Worm (Caenorhabditis elegans) whole organism, L2 larva: ENCODE results near the gene srw-117.
"Not testable (repeated sequence)": the region's sequence is repeated elsewhere in the genome, so short reads cannot be mapped to it uniquely, and the experiment has no call there.

Experiments
- C34F6.9 ChIP-seq: fragments of 150-350 bp; optimal IDR thresholded peaks from 2 replicates; lab custom pipeline; 2014; ENCODE audit warnings: missing biosample characterization, missing genetic modification characterization
- F13H6.1 ChIP-seq: sonication (generic microtip); optimal IDR thresholded peaks from 2 replicates; lab custom pipeline; 2016; ENCODE audit warnings: missing genetic modification characterization, missing compliant biosample characterization
- ZK546.5 ChIP-seq: sonication (generic microtip); optimal IDR thresholded peaks from 2 replicates; lab custom pipeline; 2017; ENCODE audit warnings: missing biosample characterization, missing genetic modification characterization
- ama-1 ChIP-seq: fragments of 150-350 bp; optimal IDR thresholded peaks from 2 replicates; lab custom pipeline; 2018; ENCODE audit warnings: inconsistent platforms
- blmp-1 ChIP-seq: sonication (generic microtip); optimal IDR thresholded peaks from 2 replicates; lab custom pipeline; 2017; ENCODE audit warnings: missing genetic modification characterization, mild to moderate bottlenecking, missing compliant biosample characterization, antibody characterized with exemption, moderate library complexity; ENCODE audit not compliant: insufficient read depth
- ceh-16 ChIP-seq: fragments of 150-350 bp; optimal IDR thresholded peaks from 2 replicates; lab custom pipeline; 2014; ENCODE audit warnings: missing biosample characterization, missing genetic modification characterization
- crh-2 ChIP-seq: sonication (generic microtip); optimal IDR thresholded peaks from 2 replicates; lab custom pipeline; 2017; ENCODE audit warnings: missing biosample characterization, missing genetic modification characterization
- egl-27 ChIP-seq: sonication (generic microtip); optimal IDR thresholded peaks from 3 replicates; lab custom pipeline; 2017; ENCODE audit warnings: missing biosample characterization, missing genetic modification reagents, missing genetic modification characterization
- elt-1 ChIP-seq: fragments of 150-350 bp; optimal IDR thresholded peaks from 2 replicates; lab custom pipeline; 2014; ENCODE audit warnings: missing biosample characterization, missing genetic modification characterization
- fos-1 ChIP-seq: fragments of 150-350 bp; optimal IDR thresholded peaks from 2 replicates; lab custom pipeline; 2014; ENCODE audit warnings: missing biosample characterization, missing genetic modification characterization
- gmeb-1 ChIP-seq: fragments of 150-350 bp; optimal IDR thresholded peaks from 2 replicates; lab custom pipeline; 2014; ENCODE audit warnings: missing biosample characterization, missing genetic modification characterization
- lin-11 ChIP-seq: fragments of 150-350 bp; sonication (generic microtip); optimal IDR thresholded peaks from 2 replicates; lab custom pipeline; 2014; ENCODE audit warnings: missing biosample characterization, missing genetic modification characterization, inconsistent platforms, mixed read lengths
- lin-13 ChIP-seq: fragments of 150-350 bp; optimal IDR thresholded peaks from 2 replicates; lab custom pipeline; 2014; ENCODE audit warnings: missing biosample characterization, missing genetic modification reagents, missing genetic modification characterization
- mab-5 ChIP-seq: fragments of 150-350 bp; optimal IDR thresholded peaks from 2 replicates; lab custom pipeline; 2014; ENCODE audit warnings: missing biosample characterization, missing genetic modification characterization
- mbf-1 ChIP-seq: sonication (generic microtip); optimal IDR thresholded peaks from 2 replicates; lab custom pipeline; 2017; ENCODE audit warnings: missing biosample characterization, missing genetic modification characterization
- mdl-1 ChIP-seq, 2 experiments: fragments of 150-350 bp in 1 of 2; sonication (generic microtip) in 1 of 2; optimal IDR thresholded peaks; 2 replicates each; lab custom pipeline; 2017; ENCODE audit warnings: missing biosample characterization in 2 of 2, missing genetic modification characterization in 2 of 2
- nhr-10 ChIP-seq: sonication (generic microtip); optimal IDR thresholded peaks from 2 replicates; lab custom pipeline; 2017; ENCODE audit warnings: missing biosample characterization, missing genetic modification characterization
- nhr-12 ChIP-seq: fragments of 150-350 bp; optimal IDR thresholded peaks from 2 replicates; lab custom pipeline; 2014; ENCODE audit warnings: missing biosample characterization, missing genetic modification characterization
- nhr-129 ChIP-seq: fragments of 150-350 bp; optimal IDR thresholded peaks from 2 replicates; lab custom pipeline; 2014; ENCODE audit warnings: missing biosample characterization, missing genetic modification characterization
- nhr-21 ChIP-seq: fragments of 150-350 bp; optimal IDR thresholded peaks from 2 replicates; lab custom pipeline; 2014; ENCODE audit warnings: missing biosample characterization, missing genetic modification characterization
- nhr-23 ChIP-seq: fragments of 150-350 bp; optimal IDR thresholded peaks from 2 replicates; lab custom pipeline; 2014; ENCODE audit warnings: missing biosample characterization, missing genetic modification reagents, missing genetic modification characterization
- nhr-237 ChIP-seq: fragments of 150-350 bp; optimal IDR thresholded peaks from 2 replicates; lab custom pipeline; 2014; ENCODE audit warnings: missing biosample characterization, missing genetic modification characterization
- nhr-25 ChIP-seq: fragments of 150-350 bp; sonication (generic microtip); optimal IDR thresholded peaks from 3 replicates; lab custom pipeline; 2014; ENCODE audit warnings: missing biosample characterization, missing genetic modification characterization
- nhr-6 ChIP-seq: fragments of 150-350 bp; optimal IDR thresholded peaks from 2 replicates; lab custom pipeline; 2014; ENCODE audit warnings: missing biosample characterization, missing genetic modification characterization
- nhr-77 ChIP-seq: fragments of 150-350 bp; optimal IDR thresholded peaks from 2 replicates; lab custom pipeline; 2014; ENCODE audit warnings: missing biosample characterization, missing genetic modification characterization
- peb-1 ChIP-seq: fragments of 150-350 bp; optimal IDR thresholded peaks from 2 replicates; lab custom pipeline; 2014; ENCODE audit warnings: missing biosample characterization, missing genetic modification characterization
- sem-4 ChIP-seq: fragments of 150-350 bp; optimal IDR thresholded peaks from 2 replicates; lab custom pipeline; 2014; ENCODE audit warnings: missing biosample characterization, missing genetic modification reagents, missing genetic modification characterization
- skn-1 ChIP-seq: sonication (generic microtip); optimal IDR thresholded peaks from 2 replicates; lab custom pipeline; 2017; ENCODE audit warnings: missing biosample characterization, missing genetic modification characterization
- sma-3 ChIP-seq: sonication (generic microtip); optimal IDR thresholded peaks from 2 replicates; lab custom pipeline; 2016; ENCODE audit warnings: missing genetic modification reagents, missing genetic modification characterization, missing compliant biosample characterization
- sma-9 ChIP-seq, 2 experiments: fragments of 150-350 bp in 1 of 2; sonication (generic microtip) in 1 of 2; optimal IDR thresholded peaks; 2 replicates each; lab custom pipeline; 2014 to 2016; ENCODE audit warnings: missing genetic modification characterization in 2 of 2, mild to moderate bottlenecking in 1 of 2, missing biosample characterization in 1 of 2, missing compliant biosample characterization in 1 of 2, missing genetic modification reagents in 1 of 2, moderate library complexity in 1 of 2
- snpc-4 ChIP-seq: fragments of 150-350 bp; optimal IDR thresholded peaks from 2 replicates; lab custom pipeline; 2014; ENCODE audit warnings: missing biosample characterization, missing genetic modification characterization
- unc-55 ChIP-seq: fragments of 150-350 bp; sonication (generic microtip); optimal IDR thresholded peaks from 3 replicates; lab custom pipeline; 2014; ENCODE audit warnings: missing biosample characterization, missing genetic modification reagents, missing genetic modification characterization
- zag-1 ChIP-seq: fragments of 150-350 bp; optimal IDR thresholded peaks from 2 replicates; lab custom pipeline; 2014; ENCODE audit warnings: missing biosample characterization, missing genetic modification characterization
- ztf-1 ChIP-seq: fragments of 200-800 bp; sonication (Bioruptor generic); conservative IDR thresholded peaks from 2 replicates; pipeline ENCODE4 v1.3.6; 2022; ENCODE audit warnings: missing genetic modification characterization, missing compliant biosample characterization
- ztf-11 ChIP-seq: sonication (generic microtip); optimal IDR thresholded peaks from 2 replicates; lab custom pipeline; 2017; ENCODE audit warnings: missing biosample characterization, missing genetic modification characterization
- ztf-4 ChIP-seq: fragments of 150-350 bp; optimal IDR thresholded peaks from 2 replicates; lab custom pipeline; 2014; ENCODE audit warnings: missing biosample characterization, missing genetic modification characterization

The srw-117 gene

ce11 chrV:2962960-2963359 is 20.3 kb downstream of the srw-117 start, which contains the start of gene srw-138:
TSS of gene srw-138 (minus strand) at chrV:2963060.
- TF ChIP-seq ceh-16 (tag; lab: Kevin White, UChicago) (no peak), mdl-1 (tag; optimal IDR thresholded peaks at IDR 0.05; lab: Kevin White, UChicago) (no peak), lin-11 (tag; lab: Kevin White, UChicago) (no peak), sem-4 (tag; lab: Kevin White, UChicago) (no peak), ztf-11 (tag; lab: Kevin White, UChicago) (no peak), gmeb-1 (no peak), nhr-77 (no peak), peb-1 (tag; lab: Kevin White, UChicago) (no peak), sma-3 (GFP tag; lab: Kevin White, UChicago) (no peak), nhr-12 (no peak), ztf-1 (GFP tag; lab: Robert Waterston, UW) (no peak), sma-9 (GFP tag; optimal IDR thresholded peaks at IDR 0.05; lab: Kevin White, UChicago) (no peak), sma-9 (tag; optimal IDR thresholded peaks at IDR 0.05; lab: Kevin White, UChicago) (no peak), ztf-4 (tag; lab: Kevin White, UChicago) (no peak), mab-5 (tag; lab: Kevin White, UChicago) (no peak), C34F6.9 (no peak), elt-1 (tag; lab: Kevin White, UChicago) (no peak), unc-55 (GFP tag; lab: Kevin White, UChicago) (no peak), mbf-1 (tag; lab: Kevin White, UChicago) (no peak)

- TF ChIP-seq crh-2 (tag; lab: Kevin White, UChicago) (no peak), sma-9 (GFP tag; optimal IDR thresholded peaks at IDR 0.05; lab: Kevin White, UChicago) (no peak), sma-9 (tag; optimal IDR thresholded peaks at IDR 0.05; lab: Kevin White, UChicago) (no peak), zag-1 (no peak), mab-5 (tag; lab: Kevin White, UChicago) (no peak), ama-1 (no peak), nhr-237 (tag; lab: Kevin White, UChicago) (no peak), nhr-129 (tag; lab: Kevin White, UChicago) (no peak), skn-1 (no peak), nhr-25 (tag; lab: Kevin White, UChicago) (no peak), nhr-6 (tag; lab: Kevin White, UChicago) (no peak)
Observed at ce11 chrV:2960894-2961293, 22.4 kb downstream of the srw-117 start, which contains the start of gene srw-144. TSS of gene srw-144 (minus strand) at chrV:2960994.

ce11 chrV:2958202-2958601 is 25.0 kb downstream of the srw-117 start, which contains the start of gene srw-142:
TSS of gene srw-142 (minus strand) at chrV:2958302.
- TF ChIP-seq blmp-1 (tag; lab: Kevin White, UChicago) (no peak), egl-27 (tag; lab: Kevin White, UChicago) (no peak), fos-1 (tag; lab: Kevin White, UChicago) (no peak), F13H6.1 (tag; lab: Kevin White, UChicago) (no peak), crh-2 (tag; lab: Kevin White, UChicago) (no peak), lin-13 (no peak), ZK546.5 (no peak), sem-4 (tag; lab: Kevin White, UChicago) (no peak), nhr-129 (tag; lab: Kevin White, UChicago) (no peak), snpc-4 (tag; lab: Kevin White, UChicago) (no peak), nhr-77 (no peak), nhr-6 (tag; lab: Kevin White, UChicago) (no peak), nhr-237 (tag; lab: Kevin White, UChicago) (no peak), nhr-23 (tag; lab: Kevin White, UChicago) (no peak), nhr-10 (tag; lab: Kevin White, UChicago) (no peak), C34F6.9 (no peak), nhr-21 (tag; lab: Kevin White, UChicago) (no peak), gmeb-1 (no peak), nhr-25 (tag; lab: Kevin White, UChicago) (no peak)

ce11 chrV:2955342-2955741 is 27.9 kb downstream of the srw-117 start, which contains the start of gene srh-248:
TSS of gene srh-248 (minus strand) at chrV:2955442.
- not testable (repeated sequence) for TF ChIP-seq lin-11 (tag; lab: Kevin White, UChicago); mab-5 (tag; lab: Kevin White, UChicago); unc-55 (GFP tag; lab: Kevin White, UChicago)
- TF ChIP-seq, all 48 proteins: peak for 0; not testable (repeated sequence) for 48
